Fruit fly (Drosophila melanogaster) whole organism, wandering third instar larva: ENCODE data around the gene Tsp3A.
A peak's percentile ranks its signal among the peaks of the same experiment; 100 is the strongest.

Experiments
- Hr78 ChIP-seq: fragments of >200 bp; optimal IDR thresholded peaks from 2 replicates; lab custom pipeline; 2017; ENCODE audit warnings: missing biosample characterization, missing genetic modification characterization
- OdsH ChIP-seq: fragments of 200-800 bp; sonication (Bioruptor generic); optimal IDR thresholded peaks from 2 replicates; lab custom pipeline; 2016; ENCODE audit warnings: missing biosample characterization, mild to moderate bottlenecking, missing genetic modification characterization
- dmrt93B ChIP-seq: fragments of 200-800 bp; sonication (Bioruptor generic); optimal IDR thresholded peaks from 2 replicates; lab custom pipeline; 2018; ENCODE audit warnings: missing biosample characterization, mild to moderate bottlenecking, missing genetic modification characterization
- lola ChIP-seq: fragments of >200 bp; optimal IDR thresholded peaks from 2 replicates; lab custom pipeline; 2017; ENCODE audit warnings: missing biosample characterization, missing genetic modification characterization
- psq ChIP-seq: fragments of 200-800 bp; sonication (Bioruptor generic); optimal IDR thresholded peaks from 3 replicates; lab custom pipeline; 2017; ENCODE audit warnings: missing biosample characterization, mild to moderate bottlenecking, missing genetic modification characterization, moderate library complexity
- rgr ChIP-seq: fragments of 200-800 bp; sonication (Bioruptor generic); optimal IDR thresholded peaks from 3 replicates; lab custom pipeline; 2016; ENCODE audit warnings: missing biosample characterization, mild to moderate bottlenecking, missing genetic modification characterization
- sage ChIP-seq: fragments of 200-800 bp; sonication (Bioruptor generic); optimal IDR thresholded peaks from 2 replicates; lab custom pipeline; 2016; ENCODE audit warnings: missing biosample characterization, mild to moderate bottlenecking, missing genetic modification characterization
- sv ChIP-seq: fragments of 200-800 bp; sonication (Bioruptor generic); optimal IDR thresholded peaks from 3 replicates; lab custom pipeline; 2016; ENCODE audit warnings: missing biosample characterization, missing genetic modification characterization
- tai ChIP-seq: sonication (Bioruptor generic); optimal IDR thresholded peaks from 2 replicates; lab custom pipeline; 2016; ENCODE audit warnings: missing biosample characterization, missing genetic modification characterization
- woc ChIP-seq: sonication (Bioruptor generic); optimal IDR thresholded peaks from 2 replicates; lab custom pipeline; 2016; ENCODE audit warnings: missing biosample characterization, mild to moderate bottlenecking, missing genetic modification characterization

DNA sequence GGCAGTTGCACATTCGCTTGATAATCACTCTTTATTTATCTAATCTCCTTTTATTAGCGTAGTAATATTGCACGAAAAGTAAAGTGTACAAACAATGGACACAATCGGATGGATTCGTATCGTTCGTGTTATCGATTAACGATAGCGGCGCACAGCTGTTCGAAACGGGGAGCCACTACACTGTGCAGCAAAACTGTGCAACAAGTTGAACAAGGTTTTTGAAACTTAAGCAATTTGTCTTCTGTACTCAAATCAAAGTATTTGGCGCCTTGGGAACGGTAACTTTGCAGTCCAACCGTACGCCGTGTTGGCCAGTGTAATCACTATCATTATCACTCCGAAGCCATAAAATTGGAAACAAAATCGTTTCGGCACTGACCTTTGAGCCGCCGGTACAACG, at the start of gene Tsp3A, which contains the start of gene Seipin:
- TF ChIP-seq psq (GFP tag; lab: Kevin White, UChicago) (peak; percentile 77), Hr78 (GFP tag; lab: Kevin White, UChicago) (no peak), sage (GFP tag; lab: Kevin White, UChicago) (no peak), rgr (GFP tag; lab: Kevin White, UChicago) (peak; percentile 90), OdsH (GFP tag; lab: Kevin White, UChicago) (peak; percentile 84), woc (GFP tag; lab: Kevin White, UChicago) (no peak), sv (GFP tag; lab: Kevin White, UChicago) (peak; percentile 62), lola (GFP tag; lab: Kevin White, UChicago) (no peak), dmrt93B (GFP tag; lab: Kevin White, UChicago) (no peak), tai (GFP tag; lab: Kevin White, UChicago) (no peak)
